Worm (Caenorhabditis elegans) whole organism, mixed stage, embryonic: ENCODE data around the gene fbxc-31.

Source experiments
- elt-1 ChIP-seq: sonication (generic microtip); optimal IDR thresholded peaks from 2 replicates; lab custom pipeline; 2017; ENCODE audit warnings: missing genetic modification characterization, mild to moderate bottlenecking, missing compliant biosample characterization, antibody characterized with exemption, moderate library complexity, borderline replicate concordance; ENCODE audit not compliant: insufficient read depth
- ham-2 ChIP-seq: fragments of 200-800 bp; sonication (Bioruptor generic); optimal IDR thresholded peaks from 2 replicates; lab custom pipeline; 2018; ENCODE audit warnings: mild to moderate bottlenecking, missing genetic modification characterization, missing compliant biosample characterization
- snpc-4 ChIP-seq: fragments of 150-350 bp; optimal IDR thresholded peaks from 2 replicates; lab custom pipeline; 2014; ENCODE audit warnings: missing biosample characterization, missing genetic modification characterization
- unc-62 ChIP-seq: fragments of 150-350 bp; optimal IDR thresholded peaks from 2 replicates; lab custom pipeline; 2014; ENCODE audit warnings: missing biosample characterization, missing genetic modification reagents, missing genetic modification characterization
- zip-8 ChIP-seq: fragments of 150-350 bp; optimal IDR thresholded peaks from 2 replicates; lab custom pipeline; 2014; ENCODE audit warnings: missing biosample characterization, missing genetic modification characterization

DNA sequence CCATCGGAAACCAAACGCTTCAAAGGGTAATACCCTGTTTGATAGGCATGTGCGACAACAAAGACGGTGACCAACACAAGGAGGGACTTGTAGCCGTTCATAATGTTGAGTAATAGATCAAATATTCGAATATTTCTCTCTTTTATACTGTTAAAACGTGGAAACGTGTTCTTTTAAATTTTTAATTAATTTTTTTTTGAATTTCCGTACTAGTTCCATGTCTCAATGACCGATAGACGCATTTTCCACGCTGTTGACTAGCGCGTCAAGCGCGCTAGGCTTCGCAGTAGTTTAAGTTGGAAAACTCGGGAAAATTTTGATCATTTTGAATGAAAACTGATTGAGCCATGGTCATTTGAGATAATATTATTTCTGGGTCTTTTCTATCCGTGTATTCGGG is 45.0 kb upstream of the fbxc-31 start, which contains the start of gene Y46B2A.3:
- no peak for TF ChIP-seq elt-1 (tag; lab: Kevin White, UChicago)
- no peak for TF ChIP-seq ham-2 (GFP tag; lab: Kevin White, UChicago)
- no peak for TF ChIP-seq zip-8
- TF ChIP-seq unc-62 (GFP tag; lab: Kevin White, UChicago): no peak
- TF ChIP-seq snpc-4 (tag; lab: Kevin White, UChicago): no peak
